Worm (Caenorhabditis elegans): ENCODE measurements around the gene del-2.

DNA sequence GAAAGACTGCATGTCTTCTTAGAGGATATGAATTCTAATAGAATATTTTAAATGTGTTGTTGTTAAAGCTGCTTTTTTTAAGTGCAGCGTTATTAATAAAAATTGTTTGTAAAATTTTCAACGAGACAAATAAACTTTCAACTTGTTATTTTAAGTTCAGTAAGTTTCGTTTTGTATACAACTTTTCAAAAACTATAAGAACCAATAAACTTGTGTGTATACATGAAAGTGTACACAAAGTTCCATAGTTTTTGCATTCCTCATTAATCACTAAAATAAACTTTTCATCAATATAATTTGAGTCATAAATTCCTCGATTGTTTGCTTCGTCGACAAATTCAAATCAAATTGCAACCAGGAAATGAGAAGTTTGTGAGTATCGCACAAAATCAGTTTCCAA lies 6.9 kb upstream of the del-2 start, which contains the start of gene srm-3:
- no peak for TF ChIP-seq dao-5 (tag; optimal IDR thresholded peaks at IDR 0.05)
- TF ChIP-seq W03F9.2 (tag; optimal IDR thresholded peaks at IDR 0.05): no peak
